Fruit fly (Drosophila melanogaster): Measurements from ENCODE around the gene CG32512.

DNA sequence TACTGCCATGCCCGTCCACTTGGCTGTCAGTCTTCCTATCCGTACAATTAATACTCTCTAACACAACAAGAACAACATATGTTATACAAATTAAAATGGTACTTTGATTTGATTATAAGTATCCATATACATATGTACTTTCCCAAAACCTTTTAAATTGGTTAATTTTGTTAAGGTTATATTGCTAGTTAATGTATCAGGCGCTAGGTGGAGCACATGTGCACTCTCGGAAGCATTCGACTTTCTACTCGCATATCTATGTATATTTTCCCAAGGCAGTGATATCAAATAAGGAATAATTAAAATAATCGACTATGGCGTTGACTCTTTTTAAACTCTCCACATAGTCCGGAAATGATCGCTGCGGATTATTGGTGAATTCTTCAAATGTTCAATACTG lies 49.8 kb downstream of the CG32512 start:
- TF ChIP-seq Gug (GFP tag; IDR thresholded peaks at IDR 0.05) (no peak), CG8319 (GFP tag; optimal IDR thresholded peaks at IDR 0.05) (no peak), CG6792 (GFP tag; optimal IDR thresholded peaks at IDR 0.05) (no peak), lz (GFP tag; optimal IDR thresholded peaks at IDR 0.05) (no peak), CG6854 (GFP tag; optimal IDR thresholded peaks at IDR 0.05) (no peak), Ets96B (tag; optimal IDR thresholded peaks at IDR 0.05) (no peak), CG4318 (GFP tag; optimal IDR thresholded peaks at IDR 0.05) (no peak), Hr39 (GFP tag; optimal IDR thresholded peaks at IDR 0.05) (no peak)

All from whole organism, prepupa.